Fruit fly (Drosophila melanogaster): ENCODE data around the gene CG17568.

CG17568 gene

DNA sequence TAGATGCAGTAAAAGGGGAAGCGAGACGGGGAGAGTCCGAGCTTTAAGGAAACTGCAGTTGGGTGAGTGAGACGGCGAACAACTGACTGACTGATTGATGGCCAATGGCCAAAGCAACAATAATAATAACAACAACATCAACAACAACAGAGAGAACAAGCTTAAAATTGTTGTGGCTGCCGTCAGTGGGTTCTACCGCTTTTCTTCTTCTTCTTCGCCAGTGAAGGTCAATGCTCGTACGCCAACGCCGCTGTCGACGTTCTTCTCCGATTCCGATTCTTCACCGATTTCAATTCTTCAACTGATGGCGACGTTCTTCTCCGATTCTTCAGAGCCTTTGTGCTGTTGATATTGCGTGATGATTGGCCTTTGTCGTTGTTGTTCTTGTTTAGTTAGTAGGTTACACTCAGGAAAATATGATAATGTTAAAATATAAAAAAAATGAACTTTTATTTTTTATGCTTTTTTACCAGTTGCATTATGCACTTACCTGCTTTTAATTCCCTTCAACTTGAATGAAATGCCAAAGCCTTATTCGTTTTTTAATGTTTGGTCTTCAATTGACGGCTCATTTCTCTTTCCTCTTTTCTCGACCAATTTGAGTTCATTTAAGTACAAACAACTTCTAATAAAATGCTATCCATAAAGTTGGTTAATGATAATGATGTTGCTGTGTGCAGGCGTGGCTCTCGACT, 39.2 kb downstream of the CG17568 start:
- TF ChIP-seq CG3847 (GFP tag; IDR thresholded peaks at IDR 0.05) (no peak), HLH54F (GFP tag; optimal IDR thresholded peaks at IDR 0.05) (no peak), Lim3 (GFP tag; IDR thresholded peaks at IDR 0.05) (no peak), chinmo (GFP tag; IDR thresholded peaks at IDR 0.05; ENCODE audit: partially characterized antibody) (peak; percentile 85), CG1832 (GFP tag; optimal IDR thresholded peaks at IDR 0.05) (peak; percentile 13), dmrt11E (tag; optimal IDR thresholded peaks at IDR 0.05) (peak; percentile 27), CG2120 (GFP tag; optimal IDR thresholded peaks at IDR 0.05) (peak; percentile 34), phol (tag; optimal IDR thresholded peaks at IDR 0.05) (peak; percentile 10), bsh (GFP tag; optimal IDR thresholded peaks at IDR 0.05) (peak in 1 of 2 experiments; percentile 36), lbe (GFP tag; optimal IDR thresholded peaks at IDR 0.05) (peak; percentile 58), Taf1 (GFP tag; IDR thresholded peaks at IDR 0.05) (no peak), CG11695 (GFP tag; IDR thresholded peaks at IDR 0.05) (peak; percentile 47; the same call in 1 of the 3 replicates), Atf6 (GFP tag; IDR thresholded peaks at IDR 0.05) (0 out of 2 replicates have a peak, but pooled peaks have one; percentile 41), CG34422 (GFP tag; IDR thresholded peaks at IDR 0.05) (no peak), aop (GFP tag; IDR thresholded peaks at IDR 0.05) (no peak), ap (GFP tag; IDR thresholded peaks at IDR 0.05) (no peak), dysf (GFP tag; IDR thresholded peaks at IDR 0.05) (0 out of 3 replicates have a peak, but pooled peaks have one; percentile 26), Trl (optimal IDR thresholded peaks at IDR 0.05) (no peak), Trl (GFP tag; optimal IDR thresholded peaks at IDR 0.05) (peak; percentile 13), shn (GFP tag; optimal IDR thresholded peaks at IDR 0.05) (no peak), Drgx (GFP tag; IDR thresholded peaks at IDR 0.05) (peak; percentile 40), Meics (GFP tag; optimal IDR thresholded peaks at IDR 0.05) (no peak), ci (GFP tag; IDR thresholded peaks at IDR 0.05) (no peak), CG10979 (tag; optimal IDR thresholded peaks at IDR 0.05) (peak; percentile 27), eve (GFP tag; optimal IDR thresholded peaks at IDR 0.05) (peak in 1 of 2 experiments; percentile 35), CG17612 (GFP tag; IDR thresholded peaks at IDR 0.05) (no peak), CG14965 (GFP tag; optimal IDR thresholded peaks at IDR 0.05; ENCODE audit: borderline replicate concordance) (no peak), CG17385 (GFP tag; optimal IDR thresholded peaks at IDR 0.05) (peak; percentile 42), CG18262 (tag; optimal IDR thresholded peaks at IDR 0.05) (peak; percentile 30), CG2678 (tag; optimal IDR thresholded peaks at IDR 0.05) (peak; percentile 16), CG2199 (GFP tag; IDR thresholded peaks at IDR 0.05) (0 out of 3 replicates have a peak, but pooled peaks have one; percentile 64), CG8765 (GFP tag; IDR thresholded peaks at IDR 0.05) (no peak), her (GFP tag; optimal IDR thresholded peaks at IDR 0.05) (no peak), D (optimal IDR thresholded peaks at IDR 0.05) (no peak), D (GFP tag; optimal IDR thresholded peaks at IDR 0.05) (no peak), gem (tag; optimal IDR thresholded peaks at IDR 0.05) (peak; percentile 53), prd (optimal IDR thresholded peaks at IDR 0.05) (no peak), prd (GFP tag; IDR thresholded peaks at IDR 0.05) (0 out of 3 replicates have a peak, but pooled peaks have one; percentile 16), CG3281 (GFP tag; optimal IDR thresholded peaks at IDR 0.05) (peak; percentile 6), CG6654 (GFP tag; optimal IDR thresholded peaks at IDR 0.05) (no peak), Blimp-1 (GFP tag; optimal IDR thresholded peaks at IDR 0.05) (peak; percentile 37), Dip3 (GFP tag; optimal IDR thresholded peaks at IDR 0.05) (peak; percentile 2), GATAe (GFP tag; conservative IDR thresholded peaks at IDR 0.05) (no peak), CG2712 (tag; optimal IDR thresholded peaks at IDR 0.05) (peak; percentile 21), Hsf (GFP tag; optimal IDR thresholded peaks at IDR 0.05) (peak; percentile 21), lola (GFP tag; optimal IDR thresholded peaks at IDR 0.05) (peak in 1 of 3 experiments; percentile 9), CG7839 (tag; optimal IDR thresholded peaks at IDR 0.05) (peak; percentile 22), CG33213 (GFP tag; optimal IDR thresholded peaks at IDR 0.05) (no peak), HHEX (GFP tag; optimal IDR thresholded peaks at IDR 0.05) (peak; percentile 4), yki (optimal IDR thresholded peaks at IDR 0.05) (no peak), zfh2 (GFP tag; optimal IDR thresholded peaks at IDR 0.05) (no peak)
